Fruit fly (Drosophila melanogaster) whole organism, embryonic: ENCODE data around the gene Alh.
A peak's percentile ranks its signal among the peaks of the same experiment; 100 is the strongest.

ENCODE experiments used
- Ada2b ChIP-seq: fragments of 200-800 bp; sonication (Bioruptor generic); IDR thresholded peaks from 2 replicates; pipeline ENCODE4 v1.3.6; 2022; ENCODE audit warnings: missing biosample characterization, missing genetic modification characterization
- CG12769 ChIP-seq: fragments of 200-800 bp; sonication (Bioruptor generic); optimal IDR thresholded peaks from 2 replicates; lab custom pipeline; 2019; ENCODE audit warnings: missing biosample characterization, mild to moderate bottlenecking, missing genetic modification characterization, moderate library complexity
- CG13624 ChIP-seq: fragments of 200-800 bp; sonication (Bioruptor generic); optimal IDR thresholded peaks from 2 replicates; lab custom pipeline; 2016; ENCODE audit warnings: missing biosample characterization, missing genetic modification characterization
- CG13775 ChIP-seq: fragments of 200-800 bp; sonication (Bioruptor generic); optimal IDR thresholded peaks from 3 replicates; lab custom pipeline; 2017; ENCODE audit warnings: missing biosample characterization, mild to moderate bottlenecking, missing genetic modification characterization
- CG1602 ChIP-seq: fragments of 200-800 bp; sonication (Bioruptor generic); optimal IDR thresholded peaks from 3 replicates; lab custom pipeline; 2016; ENCODE audit warnings: missing biosample characterization, missing genetic modification characterization
- CG1603 ChIP-seq: fragments of 200-800 bp; sonication (Bioruptor generic); optimal IDR thresholded peaks from 2 replicates; lab custom pipeline; 2019; ENCODE audit warnings: missing biosample characterization, mild to moderate bottlenecking, missing genetic modification characterization, moderate library complexity
- CG18476 ChIP-seq: fragments of 200-800 bp; sonication (Bioruptor generic); optimal IDR thresholded peaks from 2 replicates; lab custom pipeline; 2016; ENCODE audit warnings: missing biosample characterization, mild to moderate bottlenecking, missing genetic modification characterization
- CG2202 ChIP-seq: fragments of 200-800 bp; sonication (Bioruptor generic); optimal IDR thresholded peaks from 2 replicates; lab custom pipeline; 2018; ENCODE audit warnings: missing biosample characterization, mild to moderate bottlenecking, missing genetic modification characterization
- CG31388 ChIP-seq: fragments of 200-800 bp; sonication (Bioruptor generic); optimal IDR thresholded peaks from 2 replicates; lab custom pipeline; 2016; ENCODE audit warnings: missing biosample characterization, missing genetic modification characterization
- CG4424 ChIP-seq: fragments of 200-800 bp; sonication (Bioruptor generic); optimal IDR thresholded peaks from 3 replicates; lab custom pipeline; 2016; ENCODE audit warnings: missing biosample characterization, missing genetic modification characterization
- CG5245 ChIP-seq: fragments of 200-800 bp; sonication (Bioruptor generic); optimal IDR thresholded peaks from 3 replicates; lab custom pipeline; 2016; ENCODE audit warnings: missing biosample characterization, missing genetic modification characterization
- CG7271 ChIP-seq: fragments of 200-800 bp; sonication (Bioruptor generic); optimal IDR thresholded peaks from 2 replicates; lab custom pipeline; 2018; ENCODE audit warnings: missing biosample characterization, mild to moderate bottlenecking, missing genetic modification characterization, moderate library complexity
- CG9797 ChIP-seq: fragments of 200-800 bp; sonication (Bioruptor generic); optimal IDR thresholded peaks from 3 replicates; lab custom pipeline; 2018; ENCODE audit warnings: missing biosample characterization, mild to moderate bottlenecking, missing genetic modification characterization
- CTCF ChIP-seq: fragments of 200-800 bp; sonication (Bioruptor generic); optimal IDR thresholded peaks from 2 replicates; lab custom pipeline; 2017; ENCODE audit warnings: missing biosample characterization, mild to moderate bottlenecking, missing genetic modification characterization, moderate library complexity
- Dbx ChIP-seq: fragments of 200-800 bp; sonication (Bioruptor generic); IDR thresholded peaks from 3 replicates; pipeline ENCODE4 v1.3.6; 2022; ENCODE audit warnings: missing biosample characterization, missing genetic modification characterization
- Dip2 ChIP-seq: fragments of 200-800 bp; sonication (Bioruptor generic); IDR thresholded peaks from 2 replicates; pipeline ENCODE4 v1.3.6; 2022; ENCODE audit warnings: missing biosample characterization, missing genetic modification characterization
- Dip3 ChIP-seq: fragments of 200-800 bp; sonication (Bioruptor generic); optimal IDR thresholded peaks from 3 replicates; lab custom pipeline; 2016; ENCODE audit warnings: missing biosample characterization, missing genetic modification characterization
- Ets65A ChIP-seq: fragments of 200-800 bp; sonication (Bioruptor generic); peaks from one replicate; lab custom pipeline; 2016; ENCODE audit warnings: missing biosample characterization, missing genetic modification characterization
- Hey ChIP-seq: fragments of 200-800 bp; sonication (Bioruptor generic); optimal IDR thresholded peaks from 3 replicates; lab custom pipeline; 2018; ENCODE audit warnings: missing biosample characterization, mild to moderate bottlenecking, missing genetic modification characterization
- Med ChIP-seq: fragments of 200-800 bp; sonication (Bioruptor generic); peaks from one replicate; lab custom pipeline; 2016; ENCODE audit warnings: missing biosample characterization, missing genetic modification characterization, mild to moderate bottlenecking, inconsistent platforms, moderate library complexity
- Neu2 ChIP-seq: fragments of 200-800 bp; sonication (Bioruptor generic); optimal IDR thresholded peaks from 3 replicates; lab custom pipeline; 2016; ENCODE audit warnings: missing biosample characterization, missing genetic modification characterization, borderline replicate concordance
- Opbp ChIP-seq: fragments of 200-800 bp; sonication (Bioruptor generic); IDR thresholded peaks from 3 replicates; pipeline ENCODE4 v1.3.6; 2022; ENCODE audit warnings: missing biosample characterization, missing genetic modification characterization; ENCODE audit not compliant: partially characterized antibody
- Rx ChIP-seq: fragments of 200-800 bp; sonication (Bioruptor generic); IDR thresholded peaks from 2 replicates; pipeline ENCODE4 v1.3.6; 2022; ENCODE audit warnings: missing biosample characterization, missing genetic modification characterization
- Sox102F ChIP-seq: fragments of 200-800 bp; sonication (Bioruptor generic); optimal IDR thresholded peaks from 2 replicates; lab custom pipeline; 2018; ENCODE audit warnings: missing biosample characterization, mild to moderate bottlenecking, missing genetic modification characterization, moderate library complexity
- Stat92E ChIP-seq, 3 experiments: fragments of >200 bp in 2 of 3; fragments of 200-800 bp in 1 of 3; sonication (Bioruptor generic) in 1 of 3; optimal IDR thresholded peaks; 2 replicates each; lab custom pipeline; 2017 to 2019; ENCODE audit warnings: missing biosample characterization in 3 of 3, missing genetic modification characterization in 3 of 3, mild to moderate bottlenecking in 1 of 3, moderate library complexity in 1 of 3
- Usf ChIP-seq: fragments of 200-800 bp; sonication (Bioruptor generic); optimal IDR thresholded peaks from 2 replicates; lab custom pipeline; 2017; ENCODE audit warnings: missing genotype, missing biosample characterization, missing genetic modification characterization
- cas ChIP-seq: fragments of 200-800 bp; sonication (Bioruptor generic); IDR thresholded peaks from 2 replicates; pipeline ENCODE4 v1.3.6; 2022; ENCODE audit warnings: missing biosample characterization, missing genetic modification characterization
- corto ChIP-seq: fragments of 200-800 bp; sonication (Bioruptor generic); optimal IDR thresholded peaks from 2 replicates; lab custom pipeline; 2016; ENCODE audit warnings: missing biosample characterization, mild to moderate bottlenecking, missing genetic modification characterization, moderate library complexity
- croc ChIP-seq: fragments of 200-800 bp; sonication (Bioruptor generic); conservative IDR thresholded peaks from 3 replicates; pipeline ENCODE4 v1.3.6; 2022; ENCODE audit warnings: missing biosample characterization, missing genetic modification characterization
- crol ChIP-seq: fragments of 200-800 bp; sonication (Bioruptor generic); IDR thresholded peaks from 2 replicates; pipeline ENCODE4 v1.3.6; 2022; ENCODE audit warnings: missing biosample characterization, missing genetic modification characterization
- dimm ChIP-seq: fragments of 200-800 bp; sonication (Bioruptor generic); IDR thresholded peaks from 2 replicates; pipeline ENCODE4 v1.3.6; 2022; ENCODE audit warnings: missing biosample characterization, missing genetic modification characterization
- dm ChIP-seq: fragments of 200-800 bp; sonication (Bioruptor generic); optimal IDR thresholded peaks from 3 replicates; lab custom pipeline; 2016; ENCODE audit warnings: missing biosample characterization, missing genetic modification characterization
- dmrt11E ChIP-seq: fragments of 200-800 bp; sonication (Bioruptor generic); optimal IDR thresholded peaks from 3 replicates; lab custom pipeline; 2018; ENCODE audit warnings: missing biosample characterization, mild to moderate bottlenecking, missing genetic modification characterization, moderate library complexity
- exex ChIP-seq: fragments of 200-800 bp; sonication (Bioruptor generic); optimal IDR thresholded peaks from 4 replicates; lab custom pipeline; 2018; ENCODE audit warnings: missing biosample characterization, mild to moderate bottlenecking, missing genetic modification characterization, moderate library complexity
- eyg ChIP-seq: fragments of 200-800 bp; sonication (Bioruptor generic); optimal IDR thresholded peaks from 3 replicates; lab custom pipeline; 2016; ENCODE audit warnings: missing biosample characterization, missing genetic modification characterization
- gcm ChIP-seq: fragments of 200-800 bp; sonication (Bioruptor generic); optimal IDR thresholded peaks from 2 replicates; lab custom pipeline; 2019; ENCODE audit warnings: missing biosample characterization, mild to moderate bottlenecking, missing genetic modification characterization, moderate library complexity
- gfzf ChIP-seq: fragments of 200-800 bp; sonication (Bioruptor generic); optimal IDR thresholded peaks from 2 replicates; lab custom pipeline; 2016; ENCODE audit warnings: missing biosample characterization, mild to moderate bottlenecking, missing genetic modification characterization, moderate library complexity
- grn ChIP-seq: fragments of 200-800 bp; sonication (Bioruptor generic); optimal IDR thresholded peaks from 3 replicates; lab custom pipeline; 2017; ENCODE audit warnings: missing biosample characterization, missing genetic modification characterization
- lab ChIP-seq: fragments of 200-800 bp; sonication (Bioruptor generic); optimal IDR thresholded peaks from 3 replicates; lab custom pipeline; 2017; ENCODE audit warnings: missing biosample characterization, missing genetic modification characterization, mild to moderate bottlenecking, moderate library complexity, missing genetic modification reagents
- lov ChIP-seq, 2 experiments: fragments of 200-800 bp in 1 of 2; fragments of >200 bp in 1 of 2; sonication (Bioruptor generic) in 1 of 2; IDR thresholded peaks in 1 of 2; optimal IDR thresholded peaks in 1 of 2; 2 replicates in 1 of 2; 3 replicates in 1 of 2; pipeline versions ENCODE4 v1.3.6 to Lab custom; 2017 to 2022; ENCODE audit warnings: missing biosample characterization in 1 of 2, missing genetic modification characterization in 1 of 2
- mld ChIP-seq: fragments of 200-800 bp; sonication (Bioruptor generic); IDR thresholded peaks from 3 replicates; pipeline ENCODE4 v1.3.6; 2022; ENCODE audit warnings: missing biosample characterization, missing genetic modification characterization; ENCODE audit not compliant: partially characterized antibody
- nau ChIP-seq: fragments of 200-800 bp; sonication (Bioruptor generic); optimal IDR thresholded peaks from 3 replicates; lab custom pipeline; 2017; ENCODE audit warnings: missing biosample characterization, mild to moderate bottlenecking, missing genetic modification characterization, missing genetic modification reagents
- pb ChIP-seq: fragments of 200-800 bp; sonication (Bioruptor generic); optimal IDR thresholded peaks from 3 replicates; lab custom pipeline; 2016; ENCODE audit warnings: missing biosample characterization, missing genetic modification characterization
- repo ChIP-seq: fragments of 200-800 bp; sonication (Bioruptor generic); optimal IDR thresholded peaks from 2 replicates; lab custom pipeline; 2016; ENCODE audit warnings: missing biosample characterization, missing genetic modification characterization
- schlank ChIP-seq: fragments of 200-800 bp; sonication (Bioruptor generic); optimal IDR thresholded peaks from 2 replicates; lab custom pipeline; 2018; ENCODE audit warnings: missing biosample characterization, mild to moderate bottlenecking, missing genetic modification characterization
- tna ChIP-seq: fragments of 200-800 bp; sonication (Bioruptor generic); IDR thresholded peaks from 2 replicates; pipeline ENCODE4 v1.3.6; 2022; ENCODE audit warnings: missing biosample characterization, missing genetic modification characterization; ENCODE audit not compliant: partially characterized antibody
- tup ChIP-seq: fragments of 200-800 bp; sonication (Bioruptor generic); optimal IDR thresholded peaks from 2 replicates; lab custom pipeline; 2016; ENCODE audit warnings: missing biosample characterization, mild to moderate bottlenecking, missing genetic modification characterization, moderate library complexity
- twi ChIP-seq: fragments of 200-800 bp; optimal IDR thresholded peaks from 2 replicates; lab custom pipeline; 2019; ENCODE audit warnings: missing biosample characterization, mild to moderate bottlenecking, missing genetic modification characterization, moderate library complexity

Alh gene

DNA sequence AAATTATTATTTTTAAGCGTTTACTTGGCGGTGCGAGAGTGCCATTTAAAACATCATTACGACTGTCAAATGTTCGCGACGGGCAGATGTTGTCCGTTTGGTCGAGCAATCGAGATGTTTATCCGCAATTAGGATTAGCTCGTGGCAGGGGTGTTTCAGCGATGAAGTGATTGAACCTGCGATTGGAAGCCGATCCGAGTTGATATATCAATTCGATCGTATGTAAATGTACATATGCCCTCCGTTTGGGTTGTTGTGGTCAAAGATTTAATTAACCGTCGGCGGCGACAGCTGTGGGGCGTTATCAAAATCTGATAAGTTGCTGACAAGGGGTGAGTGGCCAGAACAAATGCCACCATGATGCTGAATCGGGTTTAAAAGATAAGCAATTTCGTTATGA is 18.6 kb upstream of the Alh start:
- TF ChIP-seq grn (GFP tag; lab: Kevin White, UChicago) (peak; percentile 70), CG7271 (tag; lab: Kevin White, UChicago) (no peak), CG2202 (no peak), CG5245 (GFP tag; lab: Kevin White, UChicago) (no peak), tna (GFP tag; lab: Robert Waterston, UW) (no peak), dm (no peak), eyg (GFP tag; lab: Kevin White, UChicago) (no peak), CG12769 (tag; lab: Kevin White, UChicago) (no peak), Rx (GFP tag; lab: Robert Waterston, UW) (0 out of 2 replicates have a peak, but pooled peaks have one; percentile 6), Stat92E (GFP tag; optimal IDR thresholded peaks at IDR 0.05; lab: Kevin White, UChicago) (no peak)

dm6 chr3R:7139188-7140038 is 15.4 kb upstream of the Alh start:
- no peak for TF ChIP-seq schlank
- TF ChIP-seq crol (GFP tag; lab: Robert Waterston, UW), result peak; percentile 86
- peak; percentile 91 for TF ChIP-seq Hey
- TF ChIP-seq mld (GFP tag; lab: Robert Waterston, UW), result no peak
- TF ChIP-seq CTCF (GFP tag; lab: Kevin White, UChicago), result peak; percentile 85
- TF ChIP-seq twi (tag; lab: Kevin White, UChicago), result peak; percentile 37
- TF ChIP-seq exex, result no peak
- no peak for TF ChIP-seq lov (optimal IDR thresholded peaks at IDR 0.05; lab: Kevin White, UChicago)
- TF ChIP-seq lov (GFP tag; IDR thresholded peaks at IDR 0.05; lab: Robert Waterston, UW), result 0 out of 3 replicates have a peak, but pooled peaks have one; percentile 12
- TF ChIP-seq Dip3 (GFP tag; lab: Kevin White, UChicago), result no peak
- TF ChIP-seq corto (GFP tag; lab: Kevin White, UChicago), result no peak
- TF ChIP-seq Ets65A (GFP tag; lab: Kevin White, UChicago), result peak; percentile 65
- no peak for TF ChIP-seq CG9797
- no peak for TF ChIP-seq Dbx (GFP tag; lab: Robert Waterston, UW)
- TF ChIP-seq lab (GFP tag; lab: Kevin White, UChicago), result no peak
- no peak for TF ChIP-seq tup (GFP tag; lab: Kevin White, UChicago)
- no peak for TF ChIP-seq CG1602
- no peak for TF ChIP-seq CG4424 (GFP tag; lab: Kevin White, UChicago)
- no peak for TF ChIP-seq Dip2
- TF ChIP-seq Neu2 (GFP tag; lab: Kevin White, UChicago), result no peak
- TF ChIP-seq CG1603 (tag; lab: Kevin White, UChicago), result no peak
- no peak for TF ChIP-seq croc (GFP tag; lab: Robert Waterston, UW)
- no peak for TF ChIP-seq CG18476
- no peak for TF ChIP-seq Sox102F (GFP tag; lab: Kevin White, UChicago)
- peak; percentile 9 for TF ChIP-seq gcm (GFP tag; lab: Kevin White, UChicago)
- no peak for TF ChIP-seq Usf (GFP tag; lab: Kevin White, UChicago)
- no peak for TF ChIP-seq nau (GFP tag; lab: Kevin White, UChicago)
- 0 out of 3 replicates have a peak, but pooled peaks have one; percentile 22 for TF ChIP-seq Opbp (GFP tag; lab: Robert Waterston, UW)
- TF ChIP-seq repo (GFP tag; lab: Kevin White, UChicago), result no peak
- TF ChIP-seq cas (GFP tag; lab: Robert Waterston, UW), result no peak
- no peak for TF ChIP-seq dmrt11E
- TF ChIP-seq CG13624 (GFP tag; lab: Kevin White, UChicago), result no peak
- no peak for TF ChIP-seq pb (GFP tag; lab: Kevin White, UChicago)
- no peak for TF ChIP-seq CG31388
- no peak for TF ChIP-seq dimm (GFP tag; lab: Robert Waterston, UW)
- peak; percentile 35 for TF ChIP-seq Med (GFP tag; lab: Kevin White, UChicago)
- TF ChIP-seq CG13775 (GFP tag; lab: Kevin White, UChicago), result no peak
- TF ChIP-seq Ada2b (GFP tag; lab: Robert Waterston, UW), result no peak
- TF ChIP-seq gfzf (GFP tag; lab: Kevin White, UChicago), result no peak
